Fruit fly (Drosophila melanogaster): ENCODE measurements around the gene Cyp4s3.

The Cyp4s3 gene

dm6 chrX:15138994-15139863 lies 22.9 kb upstream of the Cyp4s3 start, which contains the start of gene RpL37-1 (continued):
- TF ChIP-seq gce (GFP tag; IDR thresholded peaks at IDR 0.05) (no peak), CG9437 (GFP tag; optimal IDR thresholded peaks at IDR 0.05) (no peak), hkb (optimal IDR thresholded peaks at IDR 0.05) (peak; percentile 50), hkb (GFP tag; IDR thresholded peaks at IDR 0.05) (peak; percentile 72), CG12659 (GFP tag; optimal IDR thresholded peaks at IDR 0.05) (peak; percentile 90), hb (GFP tag; IDR thresholded peaks at IDR 0.05; ENCODE audit: partially characterized antibody) (peak; percentile 61; the same call in 1 of the 3 replicates), slp2 (GFP tag; optimal IDR thresholded peaks at IDR 0.05) (peak; percentile 22), NfI (GFP tag; optimal IDR thresholded peaks at IDR 0.05) (peak; percentile 76), ap (GFP tag; IDR thresholded peaks at IDR 0.05) (no peak), aop (GFP tag; IDR thresholded peaks at IDR 0.05) (0 out of 2 replicates have a peak, but pooled peaks have one; percentile 30), CG10654 (GFP tag; optimal IDR thresholded peaks at IDR 0.05) (peak; percentile 53), CG17361 (GFP tag; IDR thresholded peaks at IDR 0.05) (peak; percentile 4; the same call in 1 of the 3 replicates), CG33213 (GFP tag; optimal IDR thresholded peaks at IDR 0.05) (peak; percentile 83), gfzf (GFP tag; optimal IDR thresholded peaks at IDR 0.05) (peak; percentile 76), peb (GFP tag; IDR thresholded peaks at IDR 0.05) (0 out of 2 replicates have a peak, but pooled peaks have one; percentile 22), CG10565 (GFP tag; optimal IDR thresholded peaks at IDR 0.05) (peak; percentile 6), bbx (GFP tag; IDR thresholded peaks at IDR 0.05; ENCODE audit: partially characterized antibody) (peak; percentile 50), CG7372 (GFP tag; IDR thresholded peaks at IDR 0.05) (no peak), CG12236 (GFP tag; optimal IDR thresholded peaks at IDR 0.05) (peak; percentile 30), CG8944 (GFP tag; optimal IDR thresholded peaks at IDR 0.05) (peak; percentile 44), Bgb (GFP tag; IDR thresholded peaks at IDR 0.05; ENCODE audit: partially characterized antibody) (peak; percentile 72), pnt (GFP tag; optimal IDR thresholded peaks at IDR 0.05) (peak; percentile 25), Hr51 (GFP tag; optimal IDR thresholded peaks at IDR 0.05) (peak; percentile 31 to 48), Six4 (GFP tag; optimal IDR thresholded peaks at IDR 0.05) (peak; percentile 43), hth (optimal IDR thresholded peaks at IDR 0.05) (no peak), D19A (tag; optimal IDR thresholded peaks at IDR 0.05) (peak; percentile 96), ash1 (GFP tag; optimal IDR thresholded peaks at IDR 0.05) (peak; percentile 42), GATAe (GFP tag; conservative IDR thresholded peaks at IDR 0.05) (no peak), Xbp1 (GFP tag; optimal IDR thresholded peaks at IDR 0.05) (peak; percentile 58), Spps (tag; optimal IDR thresholded peaks at IDR 0.05) (no peak), hbn (GFP tag; IDR thresholded peaks at IDR 0.05; ENCODE audit: partially characterized antibody) (peak; percentile 63; the same call in 1 of the 2 replicates), CG13123 (GFP tag; optimal IDR thresholded peaks at IDR 0.05) (peak; percentile 41), insv (GFP tag; optimal IDR thresholded peaks at IDR 0.05) (peak in 1 of 2 experiments; percentile 41), MESR4 (GFP tag; optimal IDR thresholded peaks at IDR 0.05) (peak; percentile 97), E2f1 (GFP tag; IDR thresholded peaks at IDR 0.05) (peak; percentile 54), MTF-1 (GFP tag; optimal IDR thresholded peaks at IDR 0.05; ENCODE audit: borderline replicate concordance) (peak; percentile 80), odd (GFP tag; optimal IDR thresholded peaks at IDR 0.05) (peak; percentile 68), Lpt (GFP tag; optimal IDR thresholded peaks at IDR 0.05) (no peak), CG34376 (GFP tag; optimal IDR thresholded peaks at IDR 0.05) (peak; percentile 64), CG3847 (GFP tag; IDR thresholded peaks at IDR 0.05) (peak; percentile 82), CG30403 (GFP tag; optimal IDR thresholded peaks at IDR 0.05) (peak; percentile 66), CG12769 (tag; optimal IDR thresholded peaks at IDR 0.05) (peak; percentile 31), Med (GFP tag) (peak; percentile 97), NFAT (GFP tag; IDR thresholded peaks at IDR 0.05) (peak; percentile 71), Atf3 (GFP tag; optimal IDR thresholded peaks at IDR 0.05) (peak; percentile 26), CG13287 (GFP tag; IDR thresholded peaks at IDR 0.05; ENCODE audit: partially characterized antibody) (peak; percentile 82), prd (optimal IDR thresholded peaks at IDR 0.05) (no peak), prd (GFP tag; IDR thresholded peaks at IDR 0.05) (peak; percentile 42; the same call in 1 of the 3 replicates), CG11247 (GFP tag; IDR thresholded peaks at IDR 0.05) (peak; percentile 67)

Data from whole organism, embryonic.